Fruit fly (Drosophila melanogaster): ENCODE results near the gene CG6168.

Gene CG6168

dm6 chr3L:11328015-11328680 lies 6.6 kb upstream of the CG6168 start (continued):
- TF ChIP-seq CG11762 (GFP tag; optimal IDR thresholded peaks at IDR 0.05; ENCODE audit: insufficient read depth): peak; percentile 69
- TF ChIP-seq CG4318 (GFP tag; optimal IDR thresholded peaks at IDR 0.05): peak; percentile 67
- peak; percentile 62 for TF ChIP-seq spab (GFP tag; optimal IDR thresholded peaks at IDR 0.05)
- TF ChIP-seq eg (GFP tag; IDR thresholded peaks at IDR 0.05): peak; percentile 90
- peak; percentile 64 for TF ChIP-seq Hr4 (GFP tag; optimal IDR thresholded peaks at IDR 0.05)
- TF ChIP-seq CG34406 (GFP tag; optimal IDR thresholded peaks at IDR 0.05): peak; percentile 55
- peak; percentile 84 for TF ChIP-seq CG6854 (GFP tag; optimal IDR thresholded peaks at IDR 0.05)
- no peak for TF ChIP-seq Eip93F (GFP tag; optimal IDR thresholded peaks at IDR 0.05)
- TF ChIP-seq CG1621 (tag; optimal IDR thresholded peaks at IDR 0.05): peak; percentile 53
- TF ChIP-seq Sox15 (GFP tag; optimal IDR thresholded peaks at IDR 0.05): peak; percentile 14
- peak; percentile 39 for TF ChIP-seq CG7368 (GFP tag; optimal IDR thresholded peaks at IDR 0.05)
- peak; percentile 53 for TF ChIP-seq Lpt (GFP tag; optimal IDR thresholded peaks at IDR 0.05)
- TF ChIP-seq Blimp-1 (GFP tag; optimal IDR thresholded peaks at IDR 0.05): peak; percentile 52
- peak; percentile 74 for TF ChIP-seq CG3919 (GFP tag; optimal IDR thresholded peaks at IDR 0.05)
- TF ChIP-seq fd59A (GFP tag; optimal IDR thresholded peaks at IDR 0.05): peak; percentile 57
- TF ChIP-seq topi (GFP tag; optimal IDR thresholded peaks at IDR 0.05): peak; percentile 77
- peak; percentile 75 for TF ChIP-seq esn (GFP tag; optimal IDR thresholded peaks at IDR 0.05)
- peak; percentile 64 for TF ChIP-seq Hr39 (GFP tag; optimal IDR thresholded peaks at IDR 0.05)
- peak; percentile 59 for TF ChIP-seq CG3032 (tag; optimal IDR thresholded peaks at IDR 0.05)
- peak; percentile 70 for TF ChIP-seq pdm3 (GFP tag; optimal IDR thresholded peaks at IDR 0.05)
- TF ChIP-seq CG8632 (GFP tag; optimal IDR thresholded peaks at IDR 0.05): peak; percentile 40
- TF ChIP-seq CG6276 (GFP tag; optimal IDR thresholded peaks at IDR 0.05): peak; percentile 84

dm6 chr3L:11325671-11326306 lies 4.3 kb upstream of the CG6168 start:
- peak; percentile 86 for TF ChIP-seq CG8632 (GFP tag; optimal IDR thresholded peaks at IDR 0.05)
- peak; percentile 78 for TF ChIP-seq fd59A (GFP tag; optimal IDR thresholded peaks at IDR 0.05)
- TF ChIP-seq CG11762 (GFP tag; optimal IDR thresholded peaks at IDR 0.05; ENCODE audit: insufficient read depth): peak; percentile 92
- TF ChIP-seq fd85E (GFP tag; optimal IDR thresholded peaks at IDR 0.05): peak; percentile 69
- TF ChIP-seq CG11294 (GFP tag; IDR thresholded peaks at IDR 0.05): peak; percentile 87
- TF ChIP-seq Ets96B (tag; optimal IDR thresholded peaks at IDR 0.05): peak; percentile 90
- TF ChIP-seq Lpt (GFP tag; optimal IDR thresholded peaks at IDR 0.05): peak; percentile 96
- peak; percentile 94 for TF ChIP-seq topi (GFP tag; optimal IDR thresholded peaks at IDR 0.05)
- TF ChIP-seq CG34406 (GFP tag; optimal IDR thresholded peaks at IDR 0.05): peak; percentile 91
- peak; percentile 95 for TF ChIP-seq pdm3 (GFP tag; optimal IDR thresholded peaks at IDR 0.05)
- TF ChIP-seq CG8119 (GFP tag; IDR thresholded peaks at IDR 0.05): peak; percentile 97
- peak; percentile 92 for TF ChIP-seq CG8319 (GFP tag; optimal IDR thresholded peaks at IDR 0.05)
- TF ChIP-seq CG6276 (GFP tag; optimal IDR thresholded peaks at IDR 0.05): peak; percentile 94
- peak; percentile 93 for TF ChIP-seq CG4318 (GFP tag; optimal IDR thresholded peaks at IDR 0.05)
- peak; percentile 98 for TF ChIP-seq Hr4 (GFP tag; optimal IDR thresholded peaks at IDR 0.05)
- peak; percentile 91 for TF ChIP-seq lz (GFP tag; optimal IDR thresholded peaks at IDR 0.05)
- TF ChIP-seq CG16779 (tag; optimal IDR thresholded peaks at IDR 0.05): peak; percentile 79
- TF ChIP-seq CG11902 (GFP tag; optimal IDR thresholded peaks at IDR 0.05): peak; percentile 88
- peak; percentile 87 for TF ChIP-seq CG10669 (GFP tag; optimal IDR thresholded peaks at IDR 0.05)
- peak; percentile 96 for TF ChIP-seq Sox14 (GFP tag; optimal IDR thresholded peaks at IDR 0.05)
- TF ChIP-seq Sox102F (GFP tag; optimal IDR thresholded peaks at IDR 0.05): peak; percentile 95
- peak; percentile 93 for TF ChIP-seq cyc (GFP tag; optimal IDR thresholded peaks at IDR 0.05)
- peak; percentile 93 for TF ChIP-seq Gug (GFP tag; IDR thresholded peaks at IDR 0.05)
- peak; percentile 91 for TF ChIP-seq vri (GFP tag; optimal IDR thresholded peaks at IDR 0.05)
- peak; percentile 87 for TF ChIP-seq CG6808 (GFP tag; optimal IDR thresholded peaks at IDR 0.05)
- TF ChIP-seq dac (GFP tag; optimal IDR thresholded peaks at IDR 0.05): peak; percentile 85
- TF ChIP-seq Ets21C (GFP tag; optimal IDR thresholded peaks at IDR 0.05): peak; percentile 87
- TF ChIP-seq CG10631 (GFP tag; optimal IDR thresholded peaks at IDR 0.05): peak; percentile 87
- TF ChIP-seq CG31627 (GFP tag; optimal IDR thresholded peaks at IDR 0.05): peak; percentile 97
- peak; percentile 96 for TF ChIP-seq CG3919 (GFP tag; optimal IDR thresholded peaks at IDR 0.05)
- TF ChIP-seq eg (GFP tag; IDR thresholded peaks at IDR 0.05): peak; percentile 97
- TF ChIP-seq Smox (GFP tag; optimal IDR thresholded peaks at IDR 0.05): peak; percentile 94
- TF ChIP-seq esn (GFP tag; optimal IDR thresholded peaks at IDR 0.05): peak; percentile 96
- peak; percentile 86 for TF ChIP-seq CG9139 (GFP tag; optimal IDR thresholded peaks at IDR 0.05)
- TF ChIP-seq svp (GFP tag): peak; percentile 97
- TF ChIP-seq CG32006 (GFP tag; optimal IDR thresholded peaks at IDR 0.05): peak; percentile 96
- TF ChIP-seq CG6854 (GFP tag; optimal IDR thresholded peaks at IDR 0.05): peak; percentile 84
